Fruit fly (Drosophila melanogaster): ENCODE data around the gene Nmdmc.

dm6 chr3R:8992928-8993579, 57.3 kb downstream of the Nmdmc start, which contains the start of gene CG11975:
- TF ChIP-seq spab (GFP tag; optimal IDR thresholded peaks at IDR 0.05) (no peak), fd85E (GFP tag; optimal IDR thresholded peaks at IDR 0.05) (peak; percentile 22), esn (GFP tag; optimal IDR thresholded peaks at IDR 0.05) (peak; percentile 84), Lpt (GFP tag; optimal IDR thresholded peaks at IDR 0.05) (peak; percentile 56), OdsH (GFP tag; optimal IDR thresholded peaks at IDR 0.05) (peak; percentile 82)

Data from whole organism, prepupa.